Worm (Caenorhabditis elegans) whole organism, L4 larva: ENCODE measurements around the gene Y46G5A.15.

Experiments
- T20F7.1 ChIP-seq: fragments of 200-800 bp; sonication (Bioruptor generic); optimal IDR thresholded peaks from 2 replicates; lab custom pipeline; 2018; ENCODE audit warnings: mild to moderate bottlenecking, missing genetic modification characterization, missing compliant biosample characterization
- ceh-44 ChIP-seq: fragments of 200-800 bp; sonication (Bioruptor generic); IDR thresholded peaks from 2 replicates; pipeline ENCODE4 v1.3.6; 2022; ENCODE audit warnings: missing genetic modification reagents, missing genetic modification characterization, missing compliant biosample characterization
- unc-39 ChIP-seq: sonication (generic microtip); optimal IDR thresholded peaks from 2 replicates; lab custom pipeline; 2017; ENCODE audit warnings: missing biosample characterization, missing genetic modification characterization

DNA sequence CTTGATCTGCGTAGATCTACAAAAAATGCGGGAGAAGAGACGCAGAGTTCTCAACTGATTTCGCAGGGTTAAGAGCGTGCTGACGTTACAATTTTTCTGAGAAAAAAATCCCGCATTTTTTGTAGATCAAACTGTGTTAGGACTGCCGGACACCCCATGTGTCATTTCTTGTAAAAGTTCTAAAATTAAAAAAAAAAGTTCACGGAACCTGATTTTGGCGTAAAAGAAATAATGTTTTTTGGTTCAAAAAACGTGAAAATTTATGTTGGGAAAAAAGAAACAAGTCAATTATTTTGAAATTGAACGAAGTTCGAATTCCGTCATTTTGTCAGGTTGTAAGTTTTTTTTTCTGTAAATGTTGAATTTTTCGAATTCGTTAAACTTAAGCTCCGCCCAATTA lies 8.8 kb downstream of the Y46G5A.15 start, which contains the start of gene Y46G5A.34:
- TF ChIP-seq T20F7.1 (no peak), unc-39 (tag; lab: Kevin White, UChicago) (no peak), ceh-44 (GFP tag; lab: Robert Waterston, UW) (no peak)
